Worm (Caenorhabditis elegans) whole organism, mixed stage, embryonic: Measurements from ENCODE around the gene C35A5.8.

ENCODE experiments used
- M03D4.4 ChIP-seq: sonication (generic microtip); optimal IDR thresholded peaks from 2 replicates; lab custom pipeline; 2017; ENCODE audit warnings: mild to moderate bottlenecking, missing genetic modification characterization, missing compliant biosample characterization
- bed-3 ChIP-seq: fragments of 200-800 bp; sonication (Bioruptor generic); optimal IDR thresholded peaks from 3 replicates; lab custom pipeline; 2018; ENCODE audit warnings: mild to moderate bottlenecking, missing genetic modification characterization, moderate library complexity, missing compliant biosample characterization
- ceh-39 ChIP-seq: fragments of 150-350 bp; optimal IDR thresholded peaks from 2 replicates; lab custom pipeline; 2014; ENCODE audit warnings: missing biosample characterization, missing genetic modification characterization
- ces-1 ChIP-seq: fragments of 150-350 bp; optimal IDR thresholded peaks from 2 replicates; lab custom pipeline; 2014; ENCODE audit warnings: missing biosample characterization, missing genetic modification reagents, missing genetic modification characterization
- elt-1 ChIP-seq: sonication (generic microtip); optimal IDR thresholded peaks from 2 replicates; lab custom pipeline; 2017; ENCODE audit warnings: missing genetic modification characterization, mild to moderate bottlenecking, missing compliant biosample characterization, antibody characterized with exemption, moderate library complexity, borderline replicate concordance; ENCODE audit not compliant: insufficient read depth
- lsy-2 ChIP-seq: fragments of 150-350 bp; optimal IDR thresholded peaks from 2 replicates; lab custom pipeline; 2014; ENCODE audit warnings: missing biosample characterization, missing genetic modification characterization
- mab-5 ChIP-seq: fragments of 150-350 bp; optimal IDR thresholded peaks from 2 replicates; lab custom pipeline; 2014; ENCODE audit warnings: missing biosample characterization, missing genetic modification characterization
- mls-2 ChIP-seq: sonication (generic microtip); optimal IDR thresholded peaks from 2 replicates; lab custom pipeline; 2016; ENCODE audit warnings: mild to moderate bottlenecking, missing genetic modification characterization, moderate library complexity, missing compliant biosample characterization
- nhr-237 ChIP-seq: fragments of 150-350 bp; optimal IDR thresholded peaks from 2 replicates; lab custom pipeline; 2014; ENCODE audit warnings: missing biosample characterization, missing genetic modification characterization
- nhr-76 ChIP-seq: sonication (generic microtip); optimal IDR thresholded peaks from 2 replicates; lab custom pipeline; 2017; ENCODE audit warnings: missing biosample characterization, missing genetic modification characterization
- pha-4 ChIP-seq: fragments of 150-350 bp; optimal IDR thresholded peaks from 2 replicates; lab custom pipeline; 2018; ENCODE audit warnings: missing biosample characterization, missing genetic modification reagents, missing genetic modification characterization
- snpc-4 ChIP-seq: fragments of 150-350 bp; optimal IDR thresholded peaks from 2 replicates; lab custom pipeline; 2014; ENCODE audit warnings: missing biosample characterization, missing genetic modification characterization
- sptf-1 ChIP-seq: sonication (generic microtip); optimal IDR thresholded peaks from 2 replicates; lab custom pipeline; 2017; ENCODE audit warnings: mild to moderate bottlenecking, missing genetic modification characterization, moderate library complexity, missing compliant biosample characterization
- unc-62 ChIP-seq: fragments of 150-350 bp; optimal IDR thresholded peaks from 2 replicates; lab custom pipeline; 2014; ENCODE audit warnings: missing biosample characterization, missing genetic modification reagents, missing genetic modification characterization

DNA sequence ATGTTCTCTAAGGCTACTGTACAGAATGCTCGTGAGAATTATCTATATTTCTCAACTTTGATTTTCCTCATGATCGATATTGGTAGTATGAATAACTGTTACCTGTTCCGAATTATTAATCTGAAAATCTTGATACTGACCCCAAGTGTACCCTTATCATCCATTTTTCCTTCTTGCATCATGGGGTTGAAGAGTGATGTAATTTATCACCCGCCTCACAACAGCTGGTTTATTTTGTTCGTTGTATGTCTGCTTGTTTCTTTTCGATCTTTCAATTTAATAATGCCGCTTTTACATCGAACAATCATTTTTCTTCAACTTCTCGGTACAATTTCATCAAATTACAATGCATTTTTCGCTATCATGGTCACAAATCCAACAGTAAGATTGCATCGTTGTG is 16.9 kb downstream of the C35A5.8 start, which contains the start of gene C35A5.6:
- no peak for TF ChIP-seq bed-3 (GFP tag; lab: Kevin White, UChicago)
- no peak for TF ChIP-seq sptf-1 (tag; lab: Kevin White, UChicago)
- TF ChIP-seq mab-5: no peak
- no peak for TF ChIP-seq ces-1 (GFP tag; lab: Kevin White, UChicago)
- no peak for TF ChIP-seq M03D4.4
- no peak for TF ChIP-seq nhr-76
- no peak for TF ChIP-seq elt-1 (tag; lab: Kevin White, UChicago)
- no peak for TF ChIP-seq mls-2 (tag; lab: Kevin White, UChicago)
- no peak for TF ChIP-seq lsy-2 (tag; lab: Kevin White, UChicago)
- no peak for TF ChIP-seq pha-4 (tag; lab: Kevin White, UChicago)
- TF ChIP-seq nhr-237: no peak
- no peak for TF ChIP-seq ceh-39 (tag; lab: Kevin White, UChicago)
- TF ChIP-seq unc-62 (GFP tag; lab: Kevin White, UChicago): no peak
- TF ChIP-seq snpc-4 (tag; lab: Kevin White, UChicago): no peak
